Worm (Caenorhabditis elegans) whole organism, L1 larva: ENCODE measurements around the gene mat-2.

Experiments
- C04F5.9 ChIP-seq: sonication (generic microtip); optimal IDR thresholded peaks from 2 replicates; lab custom pipeline; 2016; ENCODE audit warnings: missing genetic modification characterization, missing compliant biosample characterization
- C16A3.4 ChIP-seq: fragments of 150-350 bp; optimal IDR thresholded peaks from 2 replicates; lab custom pipeline; 2014; ENCODE audit warnings: missing biosample characterization, missing genetic modification characterization
- F16B12.6 ChIP-seq: fragments of 150-350 bp; optimal IDR thresholded peaks from 2 replicates; lab custom pipeline; 2014; ENCODE audit warnings: missing biosample characterization, missing genetic modification characterization
- aha-1 ChIP-seq: fragments of 150-350 bp; optimal IDR thresholded peaks from 2 replicates; lab custom pipeline; 2014; ENCODE audit warnings: missing biosample characterization, missing genetic modification characterization
- aly-2 ChIP-seq: fragments of 150-350 bp; optimal IDR thresholded peaks from 2 replicates; lab custom pipeline; 2014; ENCODE audit warnings: missing biosample characterization, missing genetic modification characterization
- ama-1 ChIP-seq: fragments of 150-350 bp; optimal IDR thresholded peaks from 2 replicates; lab custom pipeline; 2014
- ceh-63 ChIP-seq: fragments of 200-800 bp; sonication (Bioruptor generic); optimal IDR thresholded peaks from 2 replicates; lab custom pipeline; 2018; ENCODE audit warnings: mild to moderate bottlenecking, missing genetic modification characterization, missing compliant biosample characterization
- ceh-8 ChIP-seq: fragments of 200-800 bp; sonication (Bioruptor generic); optimal IDR thresholded peaks from 2 replicates; lab custom pipeline; 2018; ENCODE audit warnings: mild to moderate bottlenecking, missing genetic modification characterization, moderate library complexity, missing compliant biosample characterization
- ceh-82 ChIP-seq, 3 experiments: fragments of 150-350 bp in 1 of 3; sonication (generic microtip) in 2 of 3; optimal IDR thresholded peaks; 2 replicates each; lab custom pipeline; 2014 to 2017; ENCODE audit warnings: missing biosample characterization in 3 of 3, missing genetic modification characterization in 3 of 3
- ceh-88 ChIP-seq: fragments of 200-800 bp; sonication (Bioruptor generic); IDR thresholded peaks from 2 replicates; pipeline ENCODE4 v1.3.6; 2022; ENCODE audit warnings: missing genetic modification characterization, missing compliant biosample characterization
- efl-1 ChIP-seq, 4 experiments: fragments of 150-350 bp; optimal IDR thresholded peaks in 3 of 4; peaks in 1 of 4; 1 replicate in 1 of 4; 2 replicates in 3 of 4; lab custom pipeline; 2014; ENCODE audit warnings: missing biosample characterization in 2 of 4, missing genetic modification characterization in 2 of 4, missing genetic modification reagents in 2 of 4
- efl-3 ChIP-seq: fragments of 200-800 bp; sonication (Bioruptor generic); optimal IDR thresholded peaks from 2 replicates; lab custom pipeline; 2018; ENCODE audit warnings: mild to moderate bottlenecking, missing genetic modification characterization, missing compliant biosample characterization
- egl-13 ChIP-seq: sonication (generic microtip); optimal IDR thresholded peaks from 2 replicates; lab custom pipeline; 2016; ENCODE audit warnings: missing genotype, missing genetic modification reagents, missing genetic modification characterization, missing compliant biosample characterization
- egl-27 ChIP-seq, 2 experiments: fragments of 150-350 bp in 1 of 2; sonication (generic microtip); optimal IDR thresholded peaks; 3 replicates each; lab custom pipeline; 2017 to 2018; ENCODE audit warnings: missing biosample characterization in 2 of 2, missing genetic modification characterization in 2 of 2, missing genetic modification reagents in 2 of 2
- elt-2 ChIP-seq: sonication (generic microtip); optimal IDR thresholded peaks from 2 replicates; lab custom pipeline; 2016; ENCODE audit warnings: missing genetic modification characterization, mild to moderate bottlenecking, inconsistent platforms, missing compliant biosample characterization, missing genetic modification reagents
- elt-3 ChIP-seq, 6 experiments: fragments of 150-350 bp in 1 of 6; sonication (generic microtip); optimal IDR thresholded peaks; 2 replicates each; lab custom pipeline; 2017 to 2018; ENCODE audit warnings: missing biosample characterization in 6 of 6, missing genetic modification characterization in 6 of 6, inconsistent platforms in 1 of 6
- ets-5 ChIP-seq: fragments of 200-800 bp; sonication (Bioruptor generic); IDR thresholded peaks from 2 replicates; pipeline ENCODE4 v1.3.6; 2022; ENCODE audit warnings: missing genetic modification characterization, missing compliant biosample characterization
- fkh-4 ChIP-seq: sonication (generic microtip); optimal IDR thresholded peaks from 2 replicates; lab custom pipeline; 2016; ENCODE audit warnings: missing compliant biosample characterization, missing genetic modification characterization, borderline replicate concordance
- fkh-8 ChIP-seq: sonication (generic microtip); optimal IDR thresholded peaks from 2 replicates; lab custom pipeline; 2016; ENCODE audit warnings: mild to moderate bottlenecking, missing genetic modification characterization, missing compliant biosample characterization
- fos-1 ChIP-seq: fragments of 150-350 bp; optimal IDR thresholded peaks from 2 replicates; lab custom pipeline; 2014; ENCODE audit warnings: missing biosample characterization, missing genetic modification characterization
- grh-1 ChIP-seq: fragments of 200-800 bp; sonication (Bioruptor generic); IDR thresholded peaks from 2 replicates; pipeline ENCODE4 v1.3.6; 2022; ENCODE audit warnings: missing genetic modification reagents, missing genetic modification characterization, missing compliant biosample characterization
- hlh-17 ChIP-seq: fragments of 200-800 bp; sonication (Bioruptor generic); optimal IDR thresholded peaks from 2 replicates; lab custom pipeline; 2018; ENCODE audit warnings: missing genetic modification characterization, mild to moderate bottlenecking, missing compliant biosample characterization, moderate library complexity, borderline replicate concordance
- hlh-4 ChIP-seq: sonication (generic microtip); optimal IDR thresholded peaks from 2 replicates; lab custom pipeline; 2016; ENCODE audit warnings: mild to moderate bottlenecking, missing genetic modification characterization, missing compliant biosample characterization
- hpl-2 ChIP-seq: fragments of 150-350 bp; optimal IDR thresholded peaks from 2 replicates; lab custom pipeline; 2014; ENCODE audit warnings: missing biosample characterization, missing genetic modification reagents, missing genetic modification characterization
- irx-1 ChIP-seq: sonication (generic microtip); optimal IDR thresholded peaks from 2 replicates; lab custom pipeline; 2016; ENCODE audit warnings: missing genetic modification characterization, missing compliant biosample characterization
- lin-13 ChIP-seq: fragments of 150-350 bp; optimal IDR thresholded peaks from 2 replicates; lab custom pipeline; 2014; ENCODE audit warnings: missing biosample characterization, missing genetic modification reagents, missing genetic modification characterization
- lin-14 ChIP-seq: fragments of 200-800 bp; sonication (Bioruptor generic); optimal IDR thresholded peaks from 2 replicates; lab custom pipeline; 2018; ENCODE audit warnings: mild to moderate bottlenecking, missing genetic modification characterization, moderate library complexity, missing compliant biosample characterization
- lin-39 ChIP-seq: fragments of 150-350 bp; optimal IDR thresholded peaks from 2 replicates; lab custom pipeline; 2014; ENCODE audit warnings: missing biosample characterization, missing genetic modification reagents, missing genetic modification characterization
- lir-3 ChIP-seq: sonication (generic microtip); optimal IDR thresholded peaks from 2 replicates; lab custom pipeline; 2016; ENCODE audit warnings: mild to moderate bottlenecking, missing genetic modification characterization, moderate library complexity, missing compliant biosample characterization; ENCODE audit not compliant: poor library complexity
- lsy-2 ChIP-seq, 2 experiments: fragments of 150-350 bp; optimal IDR thresholded peaks; 2 replicates each; lab custom pipeline; 2014; ENCODE audit warnings: missing biosample characterization in 2 of 2, missing genetic modification characterization in 2 of 2
- mdl-1 ChIP-seq, 2 experiments: fragments of 150-350 bp; optimal IDR thresholded peaks; 2 replicates each; lab custom pipeline; 2014 to 2017; ENCODE audit warnings: missing biosample characterization in 2 of 2, missing genetic modification characterization in 2 of 2, inconsistent platforms in 1 of 2
- mep-1 ChIP-seq: fragments of 150-350 bp; optimal IDR thresholded peaks from 2 replicates; lab custom pipeline; 2014; ENCODE audit warnings: missing biosample characterization, missing genetic modification characterization
- nhr-11 ChIP-seq: fragments of 150-350 bp; optimal IDR thresholded peaks from 2 replicates; lab custom pipeline; 2014; ENCODE audit warnings: missing biosample characterization, missing genetic modification characterization
- nhr-19 ChIP-seq: fragments of 200-800 bp; sonication (Bioruptor generic); conservative IDR thresholded peaks from 2 replicates; pipeline ENCODE4 v1.3.6; 2022; ENCODE audit warnings: missing genetic modification characterization, missing compliant biosample characterization
- nhr-237 ChIP-seq: fragments of 150-350 bp; optimal IDR thresholded peaks from 2 replicates; lab custom pipeline; 2014; ENCODE audit warnings: missing biosample characterization, missing genetic modification characterization
- nhr-28 ChIP-seq: fragments of 150-350 bp; optimal IDR thresholded peaks from 2 replicates; lab custom pipeline; 2014; ENCODE audit warnings: missing biosample characterization, missing genetic modification characterization
- nhr-71 ChIP-seq: sonication (generic microtip); optimal IDR thresholded peaks from 2 replicates; lab custom pipeline; 2016; ENCODE audit warnings: mild to moderate bottlenecking, missing genetic modification characterization, moderate library complexity, missing compliant biosample characterization
- nhr-76 ChIP-seq: sonication (generic microtip); optimal IDR thresholded peaks from 2 replicates; lab custom pipeline; 2017; ENCODE audit warnings: missing biosample characterization, missing genetic modification characterization
- nhr-77 ChIP-seq: fragments of 150-350 bp; optimal IDR thresholded peaks from 2 replicates; lab custom pipeline; 2014; ENCODE audit warnings: missing biosample characterization, missing genetic modification characterization
- nhr-84 ChIP-seq: sonication (generic microtip); optimal IDR thresholded peaks from 2 replicates; lab custom pipeline; 2017; ENCODE audit warnings: missing biosample characterization, missing genetic modification characterization
- nhr-85 ChIP-seq: sonication (generic microtip); peaks from one replicate; lab custom pipeline; 2016; ENCODE audit warnings: missing genetic modification characterization, inconsistent platforms, missing compliant biosample characterization
- nhr-90 ChIP-seq: sonication (generic microtip); optimal IDR thresholded peaks from 2 replicates; lab custom pipeline; 2016; ENCODE audit warnings: mild to moderate bottlenecking, missing genetic modification characterization, missing compliant biosample characterization; ENCODE audit not compliant: poor library complexity
- pag-3 ChIP-seq: sonication (generic microtip); optimal IDR thresholded peaks from 2 replicates; lab custom pipeline; 2017; ENCODE audit warnings: missing genetic modification characterization, mild to moderate bottlenecking, missing compliant biosample characterization, antibody characterized with exemption, borderline replicate concordance; ENCODE audit not compliant: insufficient read depth
- pax-3 ChIP-seq: fragments of 200-800 bp; sonication (Bioruptor generic); optimal IDR thresholded peaks from 2 replicates; lab custom pipeline; 2018; ENCODE audit warnings: mild to moderate bottlenecking, missing genetic modification characterization, moderate library complexity, missing compliant biosample characterization
- pqm-1 ChIP-seq: sonication (generic microtip); optimal IDR thresholded peaks from 3 replicates; lab custom pipeline; 2017; ENCODE audit warnings: missing biosample characterization, missing genetic modification characterization
- skn-1 ChIP-seq: fragments of 150-350 bp; optimal IDR thresholded peaks from 2 replicates; lab custom pipeline; 2014; ENCODE audit warnings: missing biosample characterization, missing genetic modification characterization
- snpc-4 ChIP-seq: fragments of 150-350 bp; optimal IDR thresholded peaks from 2 replicates; lab custom pipeline; 2014; ENCODE audit warnings: missing biosample characterization, missing genetic modification characterization
- sox-4 ChIP-seq: sonication (generic microtip); optimal IDR thresholded peaks from 2 replicates; lab custom pipeline; 2016; ENCODE audit warnings: missing genetic modification characterization, missing compliant biosample characterization
- sptf-1 ChIP-seq: fragments of 150-350 bp; optimal IDR thresholded peaks from 2 replicates; lab custom pipeline; 2014; ENCODE audit warnings: missing biosample characterization, missing genetic modification characterization
- unc-86 ChIP-seq: sonication (generic microtip); optimal IDR thresholded peaks from 2 replicates; lab custom pipeline; 2016; ENCODE audit warnings: missing genetic modification characterization, missing compliant biosample characterization
- unc-98 ChIP-seq: fragments of 200-800 bp; sonication (Bioruptor generic); IDR thresholded peaks from 2 replicates; pipeline ENCODE4 v1.3.6; 2022; ENCODE audit warnings: missing genetic modification characterization, missing compliant biosample characterization
- xbp-1 ChIP-seq: sonication (generic microtip); optimal IDR thresholded peaks from 2 replicates; lab custom pipeline; 2016; ENCODE audit warnings: missing genetic modification characterization, missing compliant biosample characterization
- ztf-11 ChIP-seq, 2 experiments: sonication (generic microtip); optimal IDR thresholded peaks; 2 replicates each; lab custom pipeline; 2016 to 2017; ENCODE audit warnings: missing genetic modification characterization in 2 of 2, missing biosample characterization in 1 of 2, missing compliant biosample characterization in 1 of 2

The mat-2 gene

ce11 chrII:11103052-11103451, 9.5 kb upstream of the mat-2 start (continued):
- no peak for TF ChIP-seq egl-27 (tag; optimal IDR thresholded peaks at IDR 0.05; lab: Kevin White, UChicago)
- no peak for TF ChIP-seq elt-2 (tag; lab: Kevin White, UChicago)
- no peak for TF ChIP-seq pag-3 (tag; lab: Kevin White, UChicago)
- no peak for TF ChIP-seq hlh-4
- peak; percentile 78 for TF ChIP-seq skn-1 (tag; lab: Kevin White, UChicago)
- TF ChIP-seq lin-39 (tag; lab: Kevin White, UChicago): no peak
- no peak for TF ChIP-seq nhr-28 (tag; lab: Kevin White, UChicago)
- TF ChIP-seq grh-1 (GFP tag; lab: Robert Waterston, UW): no peak
- TF ChIP-seq ztf-11 (tag; optimal IDR thresholded peaks at IDR 0.05; lab: Kevin White, UChicago): no peak
- peak in 2 of 6 experiments; percentile 10 to 39 for TF ChIP-seq elt-3 (tag; optimal IDR thresholded peaks at IDR 0.05; lab: Kevin White, UChicago)
- no peak for TF ChIP-seq nhr-76
- TF ChIP-seq fkh-4 (tag; lab: Kevin White, UChicago): no peak
- peak; percentile 72 for TF ChIP-seq C16A3.4 (tag; lab: Kevin White, UChicago)
- TF ChIP-seq nhr-19 (GFP tag; lab: Robert Waterston, UW): peak; percentile 6; the same call in 1 of the 2 replicates
- peak; percentile 23 for TF ChIP-seq pax-3 (tag; lab: Kevin White, UChicago)
- TF ChIP-seq efl-1 (optimal IDR thresholded peaks at IDR 0.05; lab: Kevin White, UChicago): peak; percentile 73 to 74
- TF ChIP-seq efl-1 (GFP tag; optimal IDR thresholded peaks at IDR 0.05 in 1 of 2; lab: Kevin White, UChicago): peak; percentile 71 to 94
- TF ChIP-seq ceh-82 (tag; optimal IDR thresholded peaks at IDR 0.05; lab: Kevin White, UChicago): peak in 2 of 3 experiments; percentile 9 to 73
- no peak for TF ChIP-seq ceh-88 (GFP tag; lab: Robert Waterston, UW)
- TF ChIP-seq mep-1 (tag; lab: Kevin White, UChicago): peak; percentile 82
- peak; percentile 53 for TF ChIP-seq fkh-8 (tag; lab: Kevin White, UChicago)
- no peak for TF ChIP-seq fos-1 (tag; lab: Kevin White, UChicago)
- TF ChIP-seq mdl-1 (tag; optimal IDR thresholded peaks at IDR 0.05; lab: Kevin White, UChicago): peak in 1 of 2 experiments; percentile 51
- no peak for TF ChIP-seq hpl-2 (GFP tag; lab: Kevin White, UChicago)
- no peak for TF ChIP-seq lir-3 (tag; lab: Kevin White, UChicago)
- TF ChIP-seq nhr-11 (tag; lab: Kevin White, UChicago): no peak
- peak; percentile 80 for TF ChIP-seq nhr-85 (tag; lab: Kevin White, UChicago)
- no peak for TF ChIP-seq aly-2 (tag; lab: Kevin White, UChicago)
- TF ChIP-seq nhr-84 (tag; lab: Kevin White, UChicago): no peak
- no peak for TF ChIP-seq ama-1 (lab: Kevin White, UChicago)
- TF ChIP-seq ceh-8 (GFP tag; lab: Kevin White, UChicago): no peak
- TF ChIP-seq aha-1 (tag; lab: Kevin White, UChicago): no peak
- no peak for TF ChIP-seq hlh-17 (GFP tag; lab: Kevin White, UChicago)
- no peak for TF ChIP-seq ceh-63
- peak; percentile 71 for TF ChIP-seq nhr-71
- TF ChIP-seq F16B12.6 (tag; lab: Kevin White, UChicago): peak; percentile 37
- no peak for TF ChIP-seq nhr-237 (tag; lab: Kevin White, UChicago)
- TF ChIP-seq ets-5 (GFP tag; lab: Robert Waterston, UW): no peak
- peak; percentile 55 for TF ChIP-seq lin-13
- TF ChIP-seq nhr-90 (tag; lab: Kevin White, UChicago): peak; percentile 32
- TF ChIP-seq xbp-1 (tag; lab: Kevin White, UChicago): peak; percentile 17
- TF ChIP-seq pqm-1 (tag; lab: Kevin White, UChicago): no peak
- peak; percentile 32 for TF ChIP-seq nhr-77 (tag; lab: Kevin White, UChicago)
- TF ChIP-seq egl-13 (tag; lab: Kevin White, UChicago): no peak
- TF ChIP-seq lin-14 (GFP tag; lab: Kevin White, UChicago): peak; percentile 94
- no peak for TF ChIP-seq efl-3
- TF ChIP-seq sox-4 (tag; lab: Kevin White, UChicago): no peak
- no peak for TF ChIP-seq unc-98 (GFP tag; lab: Robert Waterston, UW)
- TF ChIP-seq unc-86 (tag; lab: Kevin White, UChicago): peak; percentile 19
- no peak for TF ChIP-seq snpc-4
- TF ChIP-seq irx-1: no peak
- TF ChIP-seq lsy-2 (tag; optimal IDR thresholded peaks at IDR 0.05; lab: Kevin White, UChicago): peak; percentile 67 to 88
- no peak for TF ChIP-seq sptf-1 (tag; lab: Kevin White, UChicago)
- no peak for TF ChIP-seq C04F5.9
